Worm (Caenorhabditis elegans) whole organism, L4 larva: ENCODE results near the gene ncx-8.

ENCODE experiments used
- F10B5.3 ChIP-seq: sonication (generic microtip); optimal IDR thresholded peaks from 2 replicates; lab custom pipeline; 2016; ENCODE audit warnings: mild to moderate bottlenecking, missing genetic modification characterization, missing compliant biosample characterization
- T20F7.1 ChIP-seq: fragments of 200-800 bp; sonication (Bioruptor generic); optimal IDR thresholded peaks from 2 replicates; lab custom pipeline; 2018; ENCODE audit warnings: mild to moderate bottlenecking, missing genetic modification characterization, missing compliant biosample characterization
- T26A8.4 ChIP-seq: fragments of 200-800 bp; sonication (Bioruptor generic); IDR thresholded peaks from 2 replicates; pipeline ENCODE4 v1.3.6; 2022; ENCODE audit warnings: missing genetic modification characterization, missing compliant biosample characterization
- aha-1 ChIP-seq: fragments of 150-350 bp; peaks from one replicate; lab custom pipeline; 2014; ENCODE audit warnings: missing biosample characterization, missing genetic modification characterization
- attf-4 ChIP-seq: sonication (generic microtip); optimal IDR thresholded peaks from 3 replicates; lab custom pipeline; 2017; ENCODE audit warnings: missing biosample characterization, missing genetic modification characterization
- ceh-20 ChIP-seq: fragments of 200-800 bp; sonication (Bioruptor generic); IDR thresholded peaks from 2 replicates; pipeline ENCODE4 v1.3.6; 2022; ENCODE audit warnings: missing genetic modification reagents, missing genetic modification characterization, missing compliant biosample characterization
- ceh-44 ChIP-seq: fragments of 200-800 bp; sonication (Bioruptor generic); IDR thresholded peaks from 2 replicates; pipeline ENCODE4 v1.3.6; 2022; ENCODE audit warnings: missing genetic modification reagents, missing genetic modification characterization, missing compliant biosample characterization
- ceh-62 ChIP-seq: sonication (generic microtip); optimal IDR thresholded peaks from 2 replicates; lab custom pipeline; 2017; ENCODE audit warnings: missing biosample characterization, missing genetic modification characterization
- cey-2 ChIP-seq: sonication (generic microtip); optimal IDR thresholded peaks from 3 replicates; lab custom pipeline; 2017; ENCODE audit warnings: missing genetic modification characterization, mild to moderate bottlenecking, missing compliant biosample characterization, antibody characterized with exemption, borderline replicate concordance; ENCODE audit not compliant: insufficient read depth
- daf-16 ChIP-seq, 3 experiments: sonication (generic microtip); optimal IDR thresholded peaks; 2 replicates each; lab custom pipeline; 2016 to 2017; ENCODE audit warnings: missing genetic modification characterization in 3 of 3, missing genetic modification reagents in 3 of 3, mild to moderate bottlenecking in 2 of 3, missing compliant biosample characterization in 2 of 3, missing biosample characterization in 1 of 3, moderate library complexity in 1 of 3
- dmd-6 ChIP-seq: fragments of 200-800 bp; sonication (Bioruptor generic); IDR thresholded peaks from 2 replicates; pipeline ENCODE4 v1.3.6; 2022; ENCODE audit warnings: missing genetic modification reagents, missing genetic modification characterization, missing compliant biosample characterization
- duxl-1 ChIP-seq: sonication (generic microtip); optimal IDR thresholded peaks from 2 replicates; lab custom pipeline; 2016; ENCODE audit warnings: mild to moderate bottlenecking, missing genetic modification characterization, moderate library complexity, missing compliant biosample characterization; ENCODE audit not compliant: poor library complexity
- dve-1 ChIP-seq: sonication (generic microtip); optimal IDR thresholded peaks from 2 replicates; lab custom pipeline; 2017; ENCODE audit warnings: antibody characterized with exemption, mild to moderate bottlenecking, missing genetic modification characterization, missing compliant biosample characterization; ENCODE audit not compliant: insufficient read depth
- egl-43 ChIP-seq: fragments of 200-800 bp; sonication (Bioruptor generic); IDR thresholded peaks from 2 replicates; pipeline ENCODE4 v1.3.6; 2022; ENCODE audit warnings: missing genetic modification reagents, missing genetic modification characterization, missing compliant biosample characterization
- fkh-10 ChIP-seq: fragments of 150-350 bp; optimal IDR thresholded peaks from 2 replicates; lab custom pipeline; 2014; ENCODE audit warnings: missing biosample characterization, missing genetic modification reagents, missing genetic modification characterization
- gei-8 ChIP-seq: fragments of 200-800 bp; sonication (Bioruptor generic); optimal IDR thresholded peaks from 2 replicates; lab custom pipeline; 2018; ENCODE audit warnings: mild to moderate bottlenecking, missing genetic modification characterization, missing compliant biosample characterization
- hif-1 ChIP-seq, 2 experiments: sonication (generic microtip); optimal IDR thresholded peaks; 2 replicates each; lab custom pipeline; 2016 to 2017; ENCODE audit warnings: missing compliant biosample characterization in 2 of 2, missing genetic modification characterization in 2 of 2, missing genetic modification reagents in 2 of 2, missing genotype in 2 of 2, mild to moderate bottlenecking in 1 of 2
- hlh-30 ChIP-seq: sonication (generic microtip); optimal IDR thresholded peaks from 2 replicates; lab custom pipeline; 2017; ENCODE audit warnings: antibody characterized with exemption, mild to moderate bottlenecking, missing genetic modification characterization, missing compliant biosample characterization; ENCODE audit not compliant: insufficient read depth
- jun-1 ChIP-seq: fragments of 150-350 bp; optimal IDR thresholded peaks from 2 replicates; lab custom pipeline; 2014; ENCODE audit warnings: missing biosample characterization, missing genetic modification reagents, missing genetic modification characterization
- lin-29 ChIP-seq: fragments of 200-800 bp; sonication (Bioruptor generic); IDR thresholded peaks from 2 replicates; pipeline ENCODE4 v1.3.6; 2022; ENCODE audit warnings: missing genetic modification reagents, missing genetic modification characterization, missing compliant biosample characterization
- madf-9 ChIP-seq: fragments of 200-800 bp; sonication (Bioruptor generic); conservative IDR thresholded peaks from 2 replicates; pipeline ENCODE4 v1.3.6; 2022; ENCODE audit warnings: missing genetic modification reagents, missing genetic modification characterization, missing compliant biosample characterization
- mdl-1 ChIP-seq, 2 experiments: fragments of 150-350 bp in 1 of 2; sonication (generic microtip) in 1 of 2; optimal IDR thresholded peaks; 2 replicates each; lab custom pipeline; 2014 to 2017; ENCODE audit warnings: missing biosample characterization in 2 of 2, missing genetic modification characterization in 2 of 2
- mdt-29 ChIP-seq: fragments of 200-800 bp; sonication (Bioruptor generic); IDR thresholded peaks from 2 replicates; pipeline ENCODE4 v1.3.6; 2022; ENCODE audit warnings: missing genetic modification reagents, missing genetic modification characterization, missing compliant biosample characterization
- mep-1 ChIP-seq: fragments of 150-350 bp; sonication (generic microtip); optimal IDR thresholded peaks from 3 replicates; lab custom pipeline; 2014; ENCODE audit warnings: missing biosample characterization, missing genetic modification characterization
- nhr-10 ChIP-seq: fragments of 150-350 bp; optimal IDR thresholded peaks from 2 replicates; lab custom pipeline; 2014; ENCODE audit warnings: missing biosample characterization, missing genetic modification characterization
- nhr-11 ChIP-seq: fragments of 150-350 bp; optimal IDR thresholded peaks from 2 replicates; lab custom pipeline; 2014; ENCODE audit warnings: missing biosample characterization, missing genetic modification characterization
- nhr-28 ChIP-seq: fragments of 150-350 bp; optimal IDR thresholded peaks from 2 replicates; lab custom pipeline; 2014; ENCODE audit warnings: missing biosample characterization, missing genetic modification characterization
- nhr-6 ChIP-seq: fragments of 150-350 bp; optimal IDR thresholded peaks from 2 replicates; lab custom pipeline; 2014; ENCODE audit warnings: missing biosample characterization, missing genetic modification characterization
- nhr-76 ChIP-seq: fragments of 150-350 bp; optimal IDR thresholded peaks from 2 replicates; lab custom pipeline; 2014; ENCODE audit warnings: missing biosample characterization, missing genetic modification characterization
- nhr-77 ChIP-seq: fragments of 150-350 bp; optimal IDR thresholded peaks from 2 replicates; lab custom pipeline; 2014; ENCODE audit warnings: missing biosample characterization, missing genetic modification characterization
- php-3 ChIP-seq: fragments of 200-800 bp; sonication (Bioruptor generic); IDR thresholded peaks from 2 replicates; pipeline ENCODE4 v1.3.6; 2022; ENCODE audit warnings: missing genetic modification reagents, missing genetic modification characterization, missing compliant biosample characterization
- skn-1 ChIP-seq: fragments of 150-350 bp; optimal IDR thresholded peaks from 2 replicates; lab custom pipeline; 2014; ENCODE audit warnings: missing biosample characterization, missing genetic modification characterization
- spr-3 ChIP-seq: fragments of 200-800 bp; sonication (Bioruptor generic); optimal IDR thresholded peaks from 2 replicates; lab custom pipeline; 2018; ENCODE audit warnings: mild to moderate bottlenecking, missing genetic modification characterization, missing compliant biosample characterization
- tra-1 ChIP-seq: fragments of 200-800 bp; sonication (Bioruptor generic); IDR thresholded peaks from 2 replicates; pipeline ENCODE4 v1.3.6; 2022; ENCODE audit warnings: missing genetic modification reagents, missing genetic modification characterization, missing compliant biosample characterization
- unc-62 ChIP-seq, 3 experiments: fragments of 150-350 bp in 1 of 3; sonication (generic microtip); optimal IDR thresholded peaks in 2 of 3; peaks in 1 of 3; 1 replicate in 1 of 3; 2 replicates in 2 of 3; lab custom pipeline; 2014 to 2017; ENCODE audit warnings: missing biosample characterization in 3 of 3, missing genetic modification characterization in 3 of 3, missing genetic modification reagents in 3 of 3, missing genotype in 1 of 3

ncx-8 gene

DNA sequence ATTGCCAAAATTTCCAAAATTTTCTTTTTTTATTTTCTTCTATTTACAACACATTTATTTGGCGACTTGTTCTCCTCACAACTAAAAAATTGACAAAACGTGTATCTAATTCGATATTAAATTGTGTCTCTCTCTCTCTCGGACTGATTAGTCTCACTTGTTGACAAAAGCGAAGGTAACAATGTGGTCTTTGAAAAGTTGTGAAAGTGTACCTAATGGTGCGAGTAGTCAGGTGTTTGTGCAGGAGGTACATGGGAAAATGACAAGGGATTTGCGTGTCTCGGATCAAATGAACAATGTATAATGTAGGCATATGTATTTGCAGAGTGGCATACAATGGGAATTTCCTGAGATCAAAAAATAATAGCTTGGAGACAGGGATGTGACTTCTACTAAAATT, 17.5 kb downstream of the ncx-8 start:
- TF ChIP-seq nhr-77 (tag; lab: Kevin White, UChicago): no peak
- TF ChIP-seq madf-9: no peak
- TF ChIP-seq nhr-28: peak; percentile 48
- peak; percentile 13 for TF ChIP-seq dve-1 (tag; lab: Kevin White, UChicago)
- peak in 1 of 2 experiments; percentile 33 for TF ChIP-seq unc-62 (GFP tag; optimal IDR thresholded peaks at IDR 0.05 in 1 of 2; lab: Kevin White, UChicago)
- no peak for TF ChIP-seq unc-62 (tag; optimal IDR thresholded peaks at IDR 0.05; lab: Kevin White, UChicago)
- TF ChIP-seq daf-16 (GFP tag; optimal IDR thresholded peaks at IDR 0.05; lab: Kevin White, UChicago): no peak
- peak; percentile 61 for TF ChIP-seq daf-16 (tag; optimal IDR thresholded peaks at IDR 0.05; lab: Kevin White, UChicago)
- no peak for TF ChIP-seq lin-29
- TF ChIP-seq T26A8.4: no peak
- peak; percentile 11 for TF ChIP-seq nhr-11 (tag; lab: Kevin White, UChicago)
- TF ChIP-seq fkh-10 (GFP tag; lab: Kevin White, UChicago): no peak
- TF ChIP-seq ceh-44 (GFP tag; lab: Robert Waterston, UW): no peak

DNA sequence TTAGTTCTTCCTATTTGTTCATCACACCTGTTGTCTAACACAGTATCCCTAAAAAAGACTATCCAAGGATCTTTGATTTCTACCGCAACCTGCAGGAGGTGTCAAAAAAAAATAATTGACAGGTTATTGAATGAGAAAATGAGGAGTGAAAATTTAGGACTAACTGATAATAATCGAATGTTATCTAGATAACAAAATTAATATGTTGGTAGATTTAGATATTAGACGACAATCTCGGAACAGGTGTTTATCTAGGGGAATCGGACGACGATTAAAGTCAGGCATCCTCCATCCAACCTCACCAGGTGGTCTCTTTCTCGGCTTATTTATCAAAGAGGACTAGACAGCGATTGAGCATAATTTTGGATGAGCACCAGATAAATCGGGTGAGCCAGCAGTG, 18.2 kb downstream of the ncx-8 start:
- no peak for TF ChIP-seq nhr-77 (tag; lab: Kevin White, UChicago)
- TF ChIP-seq dmd-6 (GFP tag; lab: Robert Waterston, UW): peak; percentile 17; the same call in 1 of the 2 replicates
- no peak for TF ChIP-seq jun-1 (tag; lab: Kevin White, UChicago)
- TF ChIP-seq nhr-10 (tag; lab: Kevin White, UChicago): no peak
- no peak for TF ChIP-seq spr-3 (GFP tag; lab: Kevin White, UChicago)
- no peak for TF ChIP-seq attf-4 (tag; lab: Kevin White, UChicago)
- no peak for TF ChIP-seq mdt-29
- no peak for TF ChIP-seq nhr-6 (tag; lab: Kevin White, UChicago)
- TF ChIP-seq php-3 (GFP tag; lab: Robert Waterston, UW): no peak
- TF ChIP-seq unc-62 (GFP tag; optimal IDR thresholded peaks at IDR 0.05 in 1 of 2; lab: Kevin White, UChicago): peak in 1 of 2 experiments; percentile 13
- TF ChIP-seq unc-62 (tag; optimal IDR thresholded peaks at IDR 0.05; lab: Kevin White, UChicago): no peak
- no peak for TF ChIP-seq mdl-1 (tag; optimal IDR thresholded peaks at IDR 0.05; lab: Kevin White, UChicago)
- TF ChIP-seq nhr-76 (tag; lab: Kevin White, UChicago): no peak
- TF ChIP-seq hlh-30 (tag; lab: Kevin White, UChicago): no peak
- TF ChIP-seq ceh-62 (tag; lab: Kevin White, UChicago): no peak
- TF ChIP-seq egl-43 (GFP tag; lab: Robert Waterston, UW): no peak
- TF ChIP-seq gei-8: no peak
- TF ChIP-seq T20F7.1: no peak
- no peak for TF ChIP-seq hif-1 (tag; optimal IDR thresholded peaks at IDR 0.05; lab: Kevin White, UChicago)
- no peak for TF ChIP-seq ceh-20
- no peak for TF ChIP-seq aha-1
- no peak for TF ChIP-seq duxl-1 (tag; lab: Kevin White, UChicago)
- TF ChIP-seq tra-1 (GFP tag; lab: Robert Waterston, UW): no peak
- peak; percentile 27 for TF ChIP-seq dve-1 (tag; lab: Kevin White, UChicago)
- TF ChIP-seq skn-1 (tag; lab: Kevin White, UChicago): no peak

DNA sequence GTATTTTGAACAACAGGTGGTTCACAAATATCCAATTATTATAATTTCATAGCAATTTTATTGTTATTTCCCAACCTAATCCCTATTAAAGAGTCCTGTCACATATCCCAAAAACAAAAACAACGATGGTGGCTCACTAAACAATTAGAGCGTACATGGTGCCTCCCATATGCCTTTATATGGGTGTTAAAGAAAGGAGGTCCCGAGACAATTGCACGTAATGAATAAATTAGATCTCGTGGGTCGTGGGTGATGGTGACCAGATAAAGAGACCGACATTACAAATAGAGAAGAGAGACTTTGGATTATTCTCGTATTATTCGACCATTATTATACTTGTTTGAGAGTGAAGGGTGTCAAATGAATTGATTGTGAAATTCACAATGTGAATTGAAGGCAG, 19.8 kb downstream of the ncx-8 start:
- TF ChIP-seq mdl-1 (tag; optimal IDR thresholded peaks at IDR 0.05; lab: Kevin White, UChicago) (no peak), F10B5.3 (no peak), egl-43 (GFP tag; lab: Robert Waterston, UW) (no peak), cey-2 (tag; lab: Kevin White, UChicago) (no peak), nhr-11 (tag; lab: Kevin White, UChicago) (no peak), mep-1 (tag; lab: Kevin White, UChicago) (no peak), nhr-10 (tag; lab: Kevin White, UChicago) (no peak), skn-1 (tag; lab: Kevin White, UChicago) (no peak)
- TF ChIP-seq, all 104 proteins: peak for 0
